Worm (Caenorhabditis elegans) whole organism, young adult: Measurements from ENCODE around the gene C27B7.5.

Experiments
- D2030.7 ChIP-seq: fragments of 200-800 bp; sonication (Bioruptor generic); IDR thresholded peaks from 2 replicates; pipeline ENCODE4 v1.3.6; 2022; ENCODE audit warnings: missing genetic modification reagents, missing genetic modification characterization, missing compliant biosample characterization
- F23B12.7 ChIP-seq: sonication (generic microtip); optimal IDR thresholded peaks from 2 replicates; lab custom pipeline; 2017; ENCODE audit warnings: missing genetic modification characterization, mild to moderate bottlenecking, missing compliant biosample characterization, antibody characterized with exemption, moderate library complexity; ENCODE audit not compliant: insufficient read depth
- F49E8.2 ChIP-seq: sonication (generic microtip); optimal IDR thresholded peaks from 3 replicates; lab custom pipeline; 2017; ENCODE audit warnings: missing genetic modification characterization, mild to moderate bottlenecking, missing compliant biosample characterization, antibody characterized with exemption, moderate library complexity; ENCODE audit not compliant: insufficient read depth
- F55B11.4 ChIP-seq: sonication (generic microtip); optimal IDR thresholded peaks from 2 replicates; lab custom pipeline; 2016; ENCODE audit warnings: missing compliant biosample characterization, missing genetic modification characterization, borderline replicate concordance; ENCODE audit not compliant: insufficient read depth
- K12H6.12 ChIP-seq: fragments of 200-800 bp; sonication (Bioruptor generic); optimal IDR thresholded peaks from 2 replicates; lab custom pipeline; 2018; ENCODE audit warnings: mild to moderate bottlenecking, missing genetic modification characterization, missing compliant biosample characterization
- T26A5.8 ChIP-seq: sonication (generic microtip); optimal IDR thresholded peaks from 2 replicates; lab custom pipeline; 2016; ENCODE audit warnings: missing genetic modification characterization, missing compliant biosample characterization
- Y95B8A.8 ChIP-seq: fragments of 200-800 bp; sonication (Bioruptor generic); IDR thresholded peaks from 2 replicates; pipeline ENCODE4 v1.3.6; 2022; ENCODE audit warnings: missing genetic modification reagents, missing genetic modification characterization, missing compliant biosample characterization
- ama-1 ChIP-seq, 3 experiments: fragments of 150-350 bp in 1 of 3; sonication (generic microtip) in 2 of 3; optimal IDR thresholded peaks; 2 replicates each; lab custom pipeline; 2014 to 2018; ENCODE audit warnings: missing biosample characterization in 2 of 3, missing genetic modification characterization in 2 of 3, missing genetic modification reagents in 2 of 3
- aptf-2 ChIP-seq: fragments of 200-800 bp; sonication (Bioruptor generic); conservative IDR thresholded peaks from 2 replicates; pipeline ENCODE4 v1.3.6; 2022; ENCODE audit warnings: missing genetic modification reagents, missing genetic modification characterization, missing compliant biosample characterization
- atf-7 ChIP-seq: sonication (generic microtip); optimal IDR thresholded peaks from 2 replicates; lab custom pipeline; 2017; ENCODE audit warnings: mild to moderate bottlenecking, missing genetic modification characterization, missing compliant biosample characterization
- attf-3 ChIP-seq: fragments of 200-800 bp; sonication (Bioruptor generic); conservative IDR thresholded peaks from 2 replicates; pipeline ENCODE4 v1.3.6; 2022; ENCODE audit warnings: missing genetic modification reagents, missing genetic modification characterization, missing compliant biosample characterization
- ccch-3 ChIP-seq: fragments of 200-800 bp; sonication (Bioruptor generic); optimal IDR thresholded peaks from 2 replicates; lab custom pipeline; 2018; ENCODE audit warnings: mild to moderate bottlenecking, missing genetic modification characterization, missing compliant biosample characterization
- cebp-1 ChIP-seq, 2 experiments: fragments of 200-800 bp in 1 of 2; sonication (Bioruptor generic) in 1 of 2; sonication (generic microtip) in 1 of 2; IDR thresholded peaks in 1 of 2; optimal IDR thresholded peaks in 1 of 2; 2 replicates each; pipeline versions ENCODE4 v1.3.6 to Lab custom; 2017 to 2022; ENCODE audit warnings: missing compliant biosample characterization in 2 of 2, missing genetic modification characterization in 2 of 2, mild to moderate bottlenecking in 1 of 2, missing genetic modification reagents in 1 of 2, moderate library complexity in 1 of 2
- ceh-58 ChIP-seq: fragments of 200-800 bp; sonication (Bioruptor generic); IDR thresholded peaks from 2 replicates; pipeline ENCODE4 v1.3.6; 2022; ENCODE audit warnings: missing genetic modification characterization, missing compliant biosample characterization
- chd-7 ChIP-seq: sonication (generic microtip); optimal IDR thresholded peaks from 2 replicates; lab custom pipeline; 2016; ENCODE audit warnings: mild to moderate bottlenecking, missing genetic modification characterization, moderate library complexity, missing compliant biosample characterization
- dox-1 ChIP-seq: fragments of 200-800 bp; sonication (Bioruptor generic); IDR thresholded peaks from 2 replicates; pipeline ENCODE4 v1.3.6; 2022; ENCODE audit warnings: missing genetic modification reagents, missing genetic modification characterization, missing compliant biosample characterization
- dpl-1 ChIP-seq: fragments of 150-350 bp; optimal IDR thresholded peaks from 2 replicates; lab custom pipeline; 2014; ENCODE audit warnings: missing biosample characterization, missing genetic modification reagents, missing genetic modification characterization
- efl-1 ChIP-seq: fragments of 150-350 bp; optimal IDR thresholded peaks from 2 replicates; lab custom pipeline; 2014; ENCODE audit warnings: missing biosample characterization, missing genetic modification reagents, missing genetic modification characterization
- egl-18 ChIP-seq: fragments of 200-800 bp; sonication (Bioruptor generic); IDR thresholded peaks from 2 replicates; pipeline ENCODE4 v1.3.6; 2022; ENCODE audit warnings: missing genetic modification reagents, missing genetic modification characterization, missing compliant biosample characterization
- egrh-3 ChIP-seq: fragments of 200-800 bp; sonication (Bioruptor generic); IDR thresholded peaks from 2 replicates; pipeline ENCODE4 v1.3.6; 2022; ENCODE audit warnings: missing genetic modification reagents, missing genetic modification characterization, missing compliant biosample characterization
- ets-4 ChIP-seq: fragments of 200-800 bp; sonication (Bioruptor generic); optimal IDR thresholded peaks from 2 replicates; lab custom pipeline; 2018; ENCODE audit warnings: mild to moderate bottlenecking, missing genetic modification characterization, missing compliant biosample characterization
- gei-17 ChIP-seq: fragments of 200-800 bp; sonication (Bioruptor generic); optimal IDR thresholded peaks from 2 replicates; lab custom pipeline; 2018; ENCODE audit warnings: mild to moderate bottlenecking, missing genetic modification characterization, missing compliant biosample characterization
- hmg-1.2 ChIP-seq: fragments of 200-800 bp; sonication (Bioruptor generic); IDR thresholded peaks from 2 replicates; pipeline ENCODE4 v1.3.6; 2022; ENCODE audit warnings: missing genetic modification reagents, missing genetic modification characterization, missing compliant biosample characterization
- let-607 ChIP-seq, 2 experiments: fragments of 200-800 bp in 1 of 2; sonication (Bioruptor generic) in 1 of 2; sonication (generic microtip) in 1 of 2; optimal IDR thresholded peaks; 2 replicates each; lab custom pipeline; 2016 to 2018; ENCODE audit warnings: mild to moderate bottlenecking in 2 of 2, missing compliant biosample characterization in 2 of 2, missing genetic modification characterization in 2 of 2, moderate library complexity in 2 of 2, missing genotype in 1 of 2
- lin-54 ChIP-seq: fragments of 200-800 bp; sonication (Bioruptor generic); optimal IDR thresholded peaks from 2 replicates; lab custom pipeline; 2018; ENCODE audit warnings: mild to moderate bottlenecking, missing genetic modification characterization, missing compliant biosample characterization
- madf-6 ChIP-seq: fragments of 200-800 bp; sonication (Bioruptor generic); IDR thresholded peaks from 2 replicates; pipeline ENCODE4 v1.3.6; 2022; ENCODE audit warnings: missing genetic modification reagents, missing genetic modification characterization, missing compliant biosample characterization
- mcd-1 ChIP-seq: fragments of 200-800 bp; sonication (Bioruptor generic); IDR thresholded peaks from 2 replicates; pipeline ENCODE4 v1.3.6; 2022; ENCODE audit warnings: missing genetic modification reagents, missing genetic modification characterization, missing compliant biosample characterization
- nfya-2 ChIP-seq: fragments of 200-800 bp; sonication (Bioruptor generic); IDR thresholded peaks from 2 replicates; pipeline ENCODE4 v1.3.6; 2022; ENCODE audit warnings: missing genetic modification reagents, missing genetic modification characterization, missing compliant biosample characterization
- nfyb-1 ChIP-seq: fragments of 200-800 bp; sonication (Bioruptor generic); IDR thresholded peaks from 2 replicates; pipeline ENCODE4 v1.3.6; 2022; ENCODE audit warnings: missing genetic modification reagents, missing genetic modification characterization, missing compliant biosample characterization
- nhr-120 ChIP-seq: fragments of 200-800 bp; sonication (Bioruptor generic); IDR thresholded peaks from 2 replicates; pipeline ENCODE4 v1.3.6; 2022; ENCODE audit warnings: missing genetic modification characterization, missing compliant biosample characterization
- nhr-27 ChIP-seq: fragments of 200-800 bp; sonication (Bioruptor generic); optimal IDR thresholded peaks from 2 replicates; lab custom pipeline; 2018; ENCODE audit warnings: mild to moderate bottlenecking, missing genetic modification characterization, moderate library complexity, missing compliant biosample characterization
- nhr-90 ChIP-seq: sonication (generic microtip); optimal IDR thresholded peaks from 2 replicates; lab custom pipeline; 2016; ENCODE audit warnings: missing genotype, mild to moderate bottlenecking, missing genetic modification characterization, missing compliant biosample characterization
- sea-2 ChIP-seq: fragments of 200-800 bp; sonication (Bioruptor generic); IDR thresholded peaks from 2 replicates; pipeline ENCODE4 v1.3.6; 2022; ENCODE audit warnings: missing genetic modification characterization, missing compliant biosample characterization
- snpc-1.3 ChIP-seq: sonication (generic microtip); optimal IDR thresholded peaks from 2 replicates; lab custom pipeline; 2017; ENCODE audit warnings: missing genetic modification characterization, mild to moderate bottlenecking, missing compliant biosample characterization, antibody characterized with exemption, moderate library complexity, missing genotype, missing genetic modification reagents; ENCODE audit not compliant: insufficient read depth
- somi-1 ChIP-seq: fragments of 200-800 bp; sonication (Bioruptor generic); optimal IDR thresholded peaks from 2 replicates; lab custom pipeline; 2018; ENCODE audit warnings: mild to moderate bottlenecking, missing genetic modification characterization, missing compliant biosample characterization
- tlf-1 ChIP-seq: fragments of 200-800 bp; sonication (Bioruptor generic); optimal IDR thresholded peaks from 2 replicates; lab custom pipeline; 2018; ENCODE audit warnings: mild to moderate bottlenecking, missing genetic modification characterization, missing compliant biosample characterization
- unc-130 ChIP-seq: sonication (generic microtip); optimal IDR thresholded peaks from 2 replicates; lab custom pipeline; 2016; ENCODE audit warnings: missing genetic modification reagents, missing genetic modification characterization, missing compliant biosample characterization
- xnd-1 ChIP-seq: sonication (generic microtip); optimal IDR thresholded peaks from 2 replicates; lab custom pipeline; 2016; ENCODE audit warnings: missing genotype, missing genetic modification reagents, missing genetic modification characterization, missing compliant biosample characterization
- ztf-18 ChIP-seq: sonication (generic microtip); optimal IDR thresholded peaks from 2 replicates; lab custom pipeline; 2016; ENCODE audit warnings: missing genotype, mild to moderate bottlenecking, missing genetic modification characterization, missing compliant biosample characterization
- ztf-22 ChIP-seq: fragments of 200-800 bp; sonication (Bioruptor generic); optimal IDR thresholded peaks from 2 replicates; lab custom pipeline; 2018; ENCODE audit warnings: mild to moderate bottlenecking, missing genetic modification characterization, moderate library complexity, missing compliant biosample characterization
- ztf-26 ChIP-seq: sonication (generic microtip); optimal IDR thresholded peaks from 2 replicates; lab custom pipeline; 2017; ENCODE audit warnings: missing genetic modification characterization, missing compliant biosample characterization

Gene C27B7.5

ce11 chrIV:8866092-8866491 lies 35.4 kb upstream of the C27B7.5 start (continued):
- peak; percentile 53 for TF ChIP-seq ztf-18 (tag; lab: Kevin White, UChicago)
- no peak for TF ChIP-seq ccch-3
- peak; percentile 33 for TF ChIP-seq snpc-1.3 (tag; lab: Kevin White, UChicago)
- TF ChIP-seq chd-7 (tag; lab: Kevin White, UChicago) = no peak
- no peak for TF ChIP-seq egl-18 (GFP tag; lab: Robert Waterston, UW)
- TF ChIP-seq Y95B8A.8 (GFP tag; lab: Robert Waterston, UW) = no peak
- peak; percentile 45 for TF ChIP-seq K12H6.12 (tag; lab: Kevin White, UChicago)
- TF ChIP-seq nhr-90 = peak; percentile 62
- no peak for TF ChIP-seq sea-2 (GFP tag; lab: Robert Waterston, UW)
- no peak for TF ChIP-seq nhr-120 (GFP tag; lab: Robert Waterston, UW)
- TF ChIP-seq aptf-2 (GFP tag; lab: Robert Waterston, UW) = no peak
- TF ChIP-seq tlf-1 = no peak
- TF ChIP-seq gei-17 (GFP tag; lab: Kevin White, UChicago) = no peak
- TF ChIP-seq ztf-22 (GFP tag; lab: Kevin White, UChicago) = no peak
- TF ChIP-seq D2030.7 = no peak
- no peak for TF ChIP-seq T26A5.8 (tag; lab: Kevin White, UChicago)
- TF ChIP-seq egrh-3 (GFP tag; lab: Robert Waterston, UW) = peak; percentile 29; the same call in 1 of the 2 replicates
- TF ChIP-seq mcd-1 (GFP tag; lab: Robert Waterston, UW) = 0 out of 2 replicates have a peak, but pooled peaks have one; percentile 32
- no peak for TF ChIP-seq nfya-2 (GFP tag; lab: Robert Waterston, UW)
- TF ChIP-seq cebp-1 (GFP tag; IDR thresholded peaks at IDR 0.05; lab: Robert Waterston, UW) = peak; percentile 55; the same call in 1 of the 2 replicates
- TF ChIP-seq cebp-1 (tag; optimal IDR thresholded peaks at IDR 0.05; lab: Kevin White, UChicago) = peak; percentile 91
- TF ChIP-seq xnd-1 (tag; lab: Kevin White, UChicago) = no peak
- TF ChIP-seq hmg-1.2 = peak; percentile 47
- TF ChIP-seq nfyb-1 (GFP tag; lab: Robert Waterston, UW) = peak; percentile 61
- no peak for TF ChIP-seq F55B11.4 (tag; lab: Kevin White, UChicago)
- peak; percentile 20 for TF ChIP-seq lin-54 (GFP tag; lab: Kevin White, UChicago)
- no peak for TF ChIP-seq F49E8.2 (tag; lab: Kevin White, UChicago)
- peak; percentile 74 to 90 for TF ChIP-seq let-607 (tag; optimal IDR thresholded peaks at IDR 0.05; lab: Kevin White, UChicago)
- TF ChIP-seq attf-3 (GFP tag; lab: Robert Waterston, UW) = peak; percentile 23; the same call in 1 of the 2 replicates
- peak; percentile 44 for TF ChIP-seq somi-1 (GFP tag; lab: Kevin White, UChicago)
- TF ChIP-seq madf-6 (GFP tag; lab: Robert Waterston, UW) = peak; percentile 55; the same call in 1 of the 2 replicates
- TF ChIP-seq nhr-27 = no peak
- peak; percentile 17 for TF ChIP-seq efl-1 (GFP tag; lab: Kevin White, UChicago)
- no peak for TF ChIP-seq ceh-58
- no peak for TF ChIP-seq dpl-1 (GFP tag; lab: Kevin White, UChicago)
- TF ChIP-seq F23B12.7 (tag; lab: Kevin White, UChicago) = peak; percentile 68
- TF ChIP-seq dox-1 (GFP tag; lab: Robert Waterston, UW) = peak; percentile 90
- TF ChIP-seq ets-4 (GFP tag; lab: Kevin White, UChicago) = peak; percentile 68
- TF ChIP-seq unc-130 (GFP tag; lab: Kevin White, UChicago) = no peak
- no peak for TF ChIP-seq ama-1 (optimal IDR thresholded peaks at IDR 0.05; lab: Kevin White, UChicago)
- TF ChIP-seq ama-1 (GFP tag; optimal IDR thresholded peaks at IDR 0.05; lab: Kevin White, UChicago) = no peak
- peak; percentile 67 for TF ChIP-seq ztf-26 (tag; lab: Kevin White, UChicago)
- TF ChIP-seq atf-7 (tag; lab: Kevin White, UChicago) = peak; percentile 17
- TF ChIP-seq, all 124 proteins: peak for 31
